Worm (Caenorhabditis elegans) whole organism, dauer: ENCODE data around the gene clec-39.

Experiments
- unc-62 ChIP-seq: sonication (generic microtip); optimal IDR thresholded peaks from 2 replicates; lab custom pipeline; 2017; ENCODE audit warnings: missing biosample characterization, missing genetic modification reagents, missing genetic modification characterization

The clec-39 gene

ce11 chrV:16733681-16734080, 5.4 kb upstream of the clec-39 start, which contains the start of gene T25E12.16:
Gene T25E12.16 (minus strand): TSS chrV:16733781.
- TF ChIP-seq unc-62: no peak

ce11 chrV:16735518-16735917, 3.5 kb upstream of the clec-39 start, which contains the start of the genes clec-38 and clec-34:
Gene clec-38 (minus strand): TSS chrV:16735618.
Gene clec-34 (plus strand): TSS chrV:16735765.
- no peak for TF ChIP-seq unc-62

- no peak for TF ChIP-seq unc-62
Observed at ce11 chrV:16742123-16742522, 3.1 kb downstream of the clec-39 start, which contains the start of gene T25E12.6. Gene T25E12.6 (plus strand): TSS chrV:16742423.

ce11 chrV:16744783-16745182, 5.7 kb downstream of the clec-39 start:
- no peak for TF ChIP-seq unc-62

ce11 chrV:16745214-16745613, 6.1 kb downstream of the clec-39 start:
- TF ChIP-seq unc-62: no peak

- no peak for TF ChIP-seq unc-62
Observed at ce11 chrV:16746231-16746990, 7.3 kb downstream of the clec-39 start, which contains the start of gene gyg-2. Gene gyg-2 (minus strand): TSS chrV:16746258.

ce11 chrV:16747031-16747672, 8.1 kb downstream of the clec-39 start, which contains the start of gene dkf-2:
Gene dkf-2 (plus strand): TSS chrV:16747622.
- no peak for TF ChIP-seq unc-62

- no peak for TF ChIP-seq unc-62
Observed at ce11 chrV:16749473-16749872, 10.4 kb downstream of the clec-39 start.

ce11 chrV:16752089-16753030, 13.3 kb downstream of the clec-39 start:
- TF ChIP-seq unc-62: no peak

ce11 chrV:16756166-16756565, 17.1 kb downstream of the clec-39 start:
- no peak for TF ChIP-seq unc-62

- no peak for TF ChIP-seq unc-62
Observed at ce11 chrV:16759937-16760336, 20.9 kb downstream of the clec-39 start.

ce11 chrV:16774428-16774827, 35.4 kb downstream of the clec-39 start:
- TF ChIP-seq unc-62: no peak

- TF ChIP-seq unc-62: no peak
Observed at ce11 chrV:16778540-16779280, 39.6 kb downstream of the clec-39 start.

- TF ChIP-seq unc-62: no peak
Observed at ce11 chrV:16779281-16779597, 40.2 kb downstream of the clec-39 start.

- TF ChIP-seq unc-62: no peak
Observed at ce11 chrV:16779971-16780370, 40.9 kb downstream of the clec-39 start.

- no peak for TF ChIP-seq unc-62
Observed at ce11 chrV:16780554-16780953, 41.5 kb downstream of the clec-39 start.
